Worm (Caenorhabditis elegans) whole organism, L2 larva: ENCODE results near the gene F09G2.8.

ENCODE experiments used
- C34F6.9 ChIP-seq: fragments of 150-350 bp; optimal IDR thresholded peaks from 2 replicates; lab custom pipeline; 2014; ENCODE audit warnings: missing biosample characterization, missing genetic modification characterization
- F13H6.1 ChIP-seq: sonication (generic microtip); optimal IDR thresholded peaks from 2 replicates; lab custom pipeline; 2016; ENCODE audit warnings: missing genetic modification characterization, missing compliant biosample characterization
- Y55F3AM.14 ChIP-seq: fragments of 200-800 bp; sonication (Bioruptor generic); optimal IDR thresholded peaks from 2 replicates; lab custom pipeline; 2018; ENCODE audit warnings: mild to moderate bottlenecking, missing genetic modification characterization, missing compliant biosample characterization
- ZK546.5 ChIP-seq: sonication (generic microtip); optimal IDR thresholded peaks from 2 replicates; lab custom pipeline; 2017; ENCODE audit warnings: missing biosample characterization, missing genetic modification characterization
- alr-1 ChIP-seq: fragments of 150-350 bp; optimal IDR thresholded peaks from 2 replicates; lab custom pipeline; 2014; ENCODE audit warnings: missing biosample characterization, missing genetic modification characterization
- aly-2 ChIP-seq: fragments of 150-350 bp; optimal IDR thresholded peaks from 2 replicates; lab custom pipeline; 2014; ENCODE audit warnings: missing biosample characterization, missing genetic modification characterization
- blmp-1 ChIP-seq: sonication (generic microtip); optimal IDR thresholded peaks from 2 replicates; lab custom pipeline; 2017; ENCODE audit warnings: missing genetic modification characterization, mild to moderate bottlenecking, missing compliant biosample characterization, antibody characterized with exemption, moderate library complexity; ENCODE audit not compliant: insufficient read depth
- ceh-16 ChIP-seq: fragments of 150-350 bp; optimal IDR thresholded peaks from 2 replicates; lab custom pipeline; 2014; ENCODE audit warnings: missing biosample characterization, missing genetic modification characterization
- ceh-82 ChIP-seq: fragments of 150-350 bp; optimal IDR thresholded peaks from 2 replicates; lab custom pipeline; 2014; ENCODE audit warnings: missing biosample characterization, missing genetic modification characterization
- dmd-4 ChIP-seq: sonication (generic microtip); optimal IDR thresholded peaks from 2 replicates; lab custom pipeline; 2017; ENCODE audit warnings: missing biosample characterization, missing genetic modification characterization
- elt-1 ChIP-seq: fragments of 150-350 bp; optimal IDR thresholded peaks from 2 replicates; lab custom pipeline; 2014; ENCODE audit warnings: missing biosample characterization, missing genetic modification characterization
- fos-1 ChIP-seq: fragments of 150-350 bp; optimal IDR thresholded peaks from 2 replicates; lab custom pipeline; 2014; ENCODE audit warnings: missing biosample characterization, missing genetic modification characterization
- gmeb-1 ChIP-seq: fragments of 150-350 bp; optimal IDR thresholded peaks from 2 replicates; lab custom pipeline; 2014; ENCODE audit warnings: missing biosample characterization, missing genetic modification characterization
- lin-11 ChIP-seq: fragments of 150-350 bp; sonication (generic microtip); optimal IDR thresholded peaks from 2 replicates; lab custom pipeline; 2014; ENCODE audit warnings: missing biosample characterization, missing genetic modification characterization, inconsistent platforms, mixed read lengths
- lin-13 ChIP-seq: fragments of 150-350 bp; optimal IDR thresholded peaks from 2 replicates; lab custom pipeline; 2014; ENCODE audit warnings: missing biosample characterization, missing genetic modification reagents, missing genetic modification characterization
- lsy-2 ChIP-seq, 2 experiments: fragments of 150-350 bp in 1 of 2; sonication (generic microtip) in 1 of 2; optimal IDR thresholded peaks; 2 replicates each; lab custom pipeline; 2014 to 2017; ENCODE audit warnings: missing biosample characterization in 2 of 2, missing genetic modification characterization in 2 of 2
- mab-5 ChIP-seq: fragments of 150-350 bp; optimal IDR thresholded peaks from 2 replicates; lab custom pipeline; 2014; ENCODE audit warnings: missing biosample characterization, missing genetic modification characterization
- mbf-1 ChIP-seq: sonication (generic microtip); optimal IDR thresholded peaks from 2 replicates; lab custom pipeline; 2017; ENCODE audit warnings: missing biosample characterization, missing genetic modification characterization
- mdl-1 ChIP-seq, 2 experiments: fragments of 150-350 bp in 1 of 2; sonication (generic microtip) in 1 of 2; optimal IDR thresholded peaks; 2 replicates each; lab custom pipeline; 2017; ENCODE audit warnings: missing biosample characterization in 2 of 2, missing genetic modification characterization in 2 of 2
- nhr-10 ChIP-seq: sonication (generic microtip); optimal IDR thresholded peaks from 2 replicates; lab custom pipeline; 2017; ENCODE audit warnings: missing biosample characterization, missing genetic modification characterization
- nhr-11 ChIP-seq: fragments of 150-350 bp; optimal IDR thresholded peaks from 2 replicates; lab custom pipeline; 2014; ENCODE audit warnings: missing biosample characterization, missing genetic modification characterization
- nhr-129 ChIP-seq: fragments of 150-350 bp; optimal IDR thresholded peaks from 2 replicates; lab custom pipeline; 2014; ENCODE audit warnings: missing biosample characterization, missing genetic modification characterization
- nhr-21 ChIP-seq: fragments of 150-350 bp; optimal IDR thresholded peaks from 2 replicates; lab custom pipeline; 2014; ENCODE audit warnings: missing biosample characterization, missing genetic modification characterization
- nhr-23 ChIP-seq: fragments of 150-350 bp; optimal IDR thresholded peaks from 2 replicates; lab custom pipeline; 2014; ENCODE audit warnings: missing biosample characterization, missing genetic modification reagents, missing genetic modification characterization
- nhr-237 ChIP-seq: fragments of 150-350 bp; optimal IDR thresholded peaks from 2 replicates; lab custom pipeline; 2014; ENCODE audit warnings: missing biosample characterization, missing genetic modification characterization
- nhr-25 ChIP-seq: fragments of 150-350 bp; sonication (generic microtip); optimal IDR thresholded peaks from 3 replicates; lab custom pipeline; 2014; ENCODE audit warnings: missing biosample characterization, missing genetic modification characterization
- nhr-6 ChIP-seq: fragments of 150-350 bp; optimal IDR thresholded peaks from 2 replicates; lab custom pipeline; 2014; ENCODE audit warnings: missing biosample characterization, missing genetic modification characterization
- nhr-77 ChIP-seq: fragments of 150-350 bp; optimal IDR thresholded peaks from 2 replicates; lab custom pipeline; 2014; ENCODE audit warnings: missing biosample characterization, missing genetic modification characterization
- peb-1 ChIP-seq: fragments of 150-350 bp; optimal IDR thresholded peaks from 2 replicates; lab custom pipeline; 2014; ENCODE audit warnings: missing biosample characterization, missing genetic modification characterization
- sem-4 ChIP-seq: fragments of 150-350 bp; optimal IDR thresholded peaks from 2 replicates; lab custom pipeline; 2014; ENCODE audit warnings: missing biosample characterization, missing genetic modification reagents, missing genetic modification characterization
- skn-1 ChIP-seq: sonication (generic microtip); optimal IDR thresholded peaks from 2 replicates; lab custom pipeline; 2017; ENCODE audit warnings: missing biosample characterization, missing genetic modification characterization
- sma-3 ChIP-seq: sonication (generic microtip); optimal IDR thresholded peaks from 2 replicates; lab custom pipeline; 2016; ENCODE audit warnings: missing genetic modification reagents, missing genetic modification characterization, missing compliant biosample characterization
- sma-9 ChIP-seq, 2 experiments: fragments of 150-350 bp in 1 of 2; sonication (generic microtip) in 1 of 2; optimal IDR thresholded peaks; 2 replicates each; lab custom pipeline; 2014 to 2016; ENCODE audit warnings: missing genetic modification characterization in 2 of 2, mild to moderate bottlenecking in 1 of 2, missing biosample characterization in 1 of 2, missing compliant biosample characterization in 1 of 2, missing genetic modification reagents in 1 of 2, moderate library complexity in 1 of 2
- unc-55 ChIP-seq: fragments of 150-350 bp; sonication (generic microtip); optimal IDR thresholded peaks from 3 replicates; lab custom pipeline; 2014; ENCODE audit warnings: missing biosample characterization, missing genetic modification reagents, missing genetic modification characterization
- unc-62 ChIP-seq: fragments of 150-350 bp; optimal IDR thresholded peaks from 2 replicates; lab custom pipeline; 2014; ENCODE audit warnings: missing biosample characterization, missing genetic modification reagents, missing genetic modification characterization
- ztf-4 ChIP-seq: fragments of 150-350 bp; optimal IDR thresholded peaks from 2 replicates; lab custom pipeline; 2014; ENCODE audit warnings: missing biosample characterization, missing genetic modification characterization

The F09G2.8 gene

ce11 chrV:7237094-7237132 lies 43.5 kb upstream of the F09G2.8 start, which contains the start of gene hpo-9:
Gene hpo-9, minus strand, starts transcription at chrV:7237130.
- TF ChIP-seq alr-1 (tag; lab: Kevin White, UChicago) = no peak
- TF ChIP-seq nhr-10 (tag; lab: Kevin White, UChicago) = no peak
- no peak for TF ChIP-seq lin-11 (tag; lab: Kevin White, UChicago)
- no peak for TF ChIP-seq dmd-4 (tag; lab: Kevin White, UChicago)
- TF ChIP-seq lsy-2 (tag; optimal IDR thresholded peaks at IDR 0.05; lab: Kevin White, UChicago) = no peak

ce11 chrV:7236694-7237093 lies 43.2 kb upstream of the F09G2.8 start:
- TF ChIP-seq alr-1 (tag; lab: Kevin White, UChicago) (no peak), peb-1 (tag; lab: Kevin White, UChicago) (no peak), F13H6.1 (tag; lab: Kevin White, UChicago) (no peak)

ce11 chrV:7234726-7235125 lies 41.3 kb upstream of the F09G2.8 start, which contains the start of gene C05C8.5:
Gene C05C8.5, minus strand, starts transcription at chrV:7234826.
- TF ChIP-seq nhr-11 (tag; lab: Kevin White, UChicago) (no peak), nhr-23 (tag; lab: Kevin White, UChicago) (no peak), ceh-16 (tag; lab: Kevin White, UChicago) (no peak), nhr-6 (tag; lab: Kevin White, UChicago) (no peak)

- TF ChIP-seq ztf-4 (tag; lab: Kevin White, UChicago) (no peak), lin-11 (tag; lab: Kevin White, UChicago) (no peak), aly-2 (tag; lab: Kevin White, UChicago) (no peak), peb-1 (tag; lab: Kevin White, UChicago) (no peak), mab-5 (no peak), ceh-16 (tag; lab: Kevin White, UChicago) (no peak)
These were observed 38.1 kb upstream of the F09G2.8 start for ce11 chrV:7231524-7231923.

- TF ChIP-seq mab-5 = peak; percentile 49
- TF ChIP-seq unc-62 (GFP tag; lab: Kevin White, UChicago) = no peak
- peak; percentile 46 for TF ChIP-seq F13H6.1 (tag; lab: Kevin White, UChicago)
- peak; percentile 16 for TF ChIP-seq nhr-129 (tag; lab: Kevin White, UChicago)
- TF ChIP-seq unc-55 (GFP tag; lab: Kevin White, UChicago) = peak; percentile 79
- no peak for TF ChIP-seq skn-1 (tag; lab: Kevin White, UChicago)
- no peak for TF ChIP-seq mdl-1 (tag; optimal IDR thresholded peaks at IDR 0.05; lab: Kevin White, UChicago)
- peak in 1 of 2 experiments; percentile 54 for TF ChIP-seq lsy-2 (tag; optimal IDR thresholded peaks at IDR 0.05; lab: Kevin White, UChicago)
- peak; percentile 75 for TF ChIP-seq gmeb-1 (tag; lab: Kevin White, UChicago)
- no peak for TF ChIP-seq aly-2 (tag; lab: Kevin White, UChicago)
- TF ChIP-seq sma-3 (GFP tag; lab: Kevin White, UChicago) = peak; percentile 43
- peak; percentile 10 for TF ChIP-seq lin-13 (GFP tag; lab: Kevin White, UChicago)
- no peak for TF ChIP-seq nhr-10 (tag; lab: Kevin White, UChicago)
- TF ChIP-seq lin-11 (tag; lab: Kevin White, UChicago) = peak; percentile 59
- peak; percentile 47 for TF ChIP-seq sma-9 (GFP tag; optimal IDR thresholded peaks at IDR 0.05; lab: Kevin White, UChicago)
- TF ChIP-seq sma-9 (tag; optimal IDR thresholded peaks at IDR 0.05; lab: Kevin White, UChicago) = no peak
- peak; percentile 52 for TF ChIP-seq sem-4 (tag; lab: Kevin White, UChicago)
- TF ChIP-seq dmd-4 (tag; lab: Kevin White, UChicago) = no peak
- no peak for TF ChIP-seq Y55F3AM.14 (GFP tag; lab: Kevin White, UChicago)
- peak; percentile 29 for TF ChIP-seq C34F6.9
- peak; percentile 15 for TF ChIP-seq fos-1 (tag; lab: Kevin White, UChicago)
These were observed 37.4 kb upstream of the F09G2.8 start, which contains the start of the genes gei-6 and krr-1 for ce11 chrV:7230847-7231246. Gene gei-6, minus strand, starts transcription at chrV:7230848. Gene krr-1, plus strand, starts transcription at chrV:7231190.

ce11 chrV:7225894-7226293 lies 32.4 kb upstream of the F09G2.8 start:
- no peak for TF ChIP-seq nhr-25
- no peak for TF ChIP-seq Y55F3AM.14 (GFP tag; lab: Kevin White, UChicago)
- TF ChIP-seq nhr-77 (tag; lab: Kevin White, UChicago) = no peak
- no peak for TF ChIP-seq nhr-6 (tag; lab: Kevin White, UChicago)
- no peak for TF ChIP-seq mbf-1 (tag; lab: Kevin White, UChicago)
- TF ChIP-seq blmp-1 (tag; lab: Kevin White, UChicago) = no peak
- TF ChIP-seq ZK546.5 = no peak
- no peak for TF ChIP-seq ztf-4 (tag; lab: Kevin White, UChicago)
- TF ChIP-seq elt-1 (tag; lab: Kevin White, UChicago) = no peak
- TF ChIP-seq nhr-237 = no peak
- TF ChIP-seq ceh-82 (tag; lab: Kevin White, UChicago) = no peak
- TF ChIP-seq nhr-21 = no peak
- TF ChIP-seq mdl-1 (tag; optimal IDR thresholded peaks at IDR 0.05; lab: Kevin White, UChicago) = no peak
- TF ChIP-seq nhr-129 (tag; lab: Kevin White, UChicago) = no peak
- TF ChIP-seq, all 48 proteins: peak for 0
